Fruit fly (Drosophila melanogaster) ovary, adult (tissue): Measurements from ENCODE around the gene CG10559.

Source experiments
- CG17801 ChIP-seq: fragments of 200-800 bp; optimal IDR thresholded peaks from 2 replicates; lab custom pipeline; 2019; ENCODE audit warnings: missing biosample characterization, mild to moderate bottlenecking, missing genetic modification characterization, moderate library complexity; ENCODE audit not compliant: partially characterized antibody

Gene CG10559

dm6 chr3R:25308228-25308627, 7.7 kb downstream of the CG10559 start, which contains the start of gene CG10550:
TSS of gene CG10550 (minus strand) at chr3R:25308391.
- TF ChIP-seq CG17801 (GFP tag; lab: Kevin White, UChicago) = no peak

- TF ChIP-seq CG17801 (GFP tag; lab: Kevin White, UChicago) = no peak
Observed at dm6 chr3R:25305822-25306544, 9.9 kb downstream of the CG10559 start.

dm6 chr3R:25303857-25304440, 12.0 kb downstream of the CG10559 start, which contains the start of gene CG31436:
TSS of gene CG31436 (plus strand) at chr3R:25304137.
- TF ChIP-seq CG17801 (GFP tag; lab: Kevin White, UChicago) = peak; percentile 3

- TF ChIP-seq CG17801 (GFP tag; lab: Kevin White, UChicago) = no peak
Observed at dm6 chr3R:25302239-25302638, 13.7 kb downstream of the CG10559 start, which contains the start of gene CG31370. TSS of gene CG31370 (plus strand) at chr3R:25302464.

- no peak for TF ChIP-seq CG17801 (GFP tag; lab: Kevin White, UChicago)
Observed at dm6 chr3R:25300575-25300974, 15.3 kb downstream of the CG10559 start, which contains the start of gene CG13659. TSS of gene CG13659 (plus strand) at chr3R:25300891.

dm6 chr3R:25299507-25299964, 16.4 kb downstream of the CG10559 start, which contains the start of gene CG31288:
TSS of gene CG31288 (minus strand) at chr3R:25299557.
- TF ChIP-seq CG17801 (GFP tag; lab: Kevin White, UChicago) = no peak

- TF ChIP-seq CG17801 (GFP tag; lab: Kevin White, UChicago) = no peak
Observed at dm6 chr3R:25297678-25298077, 18.2 kb downstream of the CG10559 start, which contains the start of gene CG31097. TSS of gene CG31097 (minus strand) at chr3R:25297778.

dm6 chr3R:25295320-25296020, 20.4 kb downstream of the CG10559 start, which contains the start of gene CG31102:
TSS of gene CG31102 (minus strand) at chr3R:25295594.
- TF ChIP-seq CG17801 (GFP tag; lab: Kevin White, UChicago) = no peak

- TF ChIP-seq CG17801 (GFP tag; lab: Kevin White, UChicago) = peak; percentile 90
Observed at dm6 chr3R:25292864-25293284, 23.0 kb downstream of the CG10559 start, which contains the start of gene CG31098. TSS of gene CG31098 (minus strand) at chr3R:25292977.

- TF ChIP-seq CG17801 (GFP tag; lab: Kevin White, UChicago) = no peak
Observed at dm6 chr3R:25289589-25289988, 26.3 kb downstream of the CG10559 start, which contains the start of gene CG11893. TSS of gene CG11893 (plus strand) at chr3R:25289889.

dm6 chr3R:25287128-25287527, 28.8 kb downstream of the CG10559 start, which contains the start of gene CG13658:
TSS of gene CG13658 (plus strand) at chr3R:25287474.
- peak; percentile 40 for TF ChIP-seq CG17801 (GFP tag; lab: Kevin White, UChicago)

dm6 chr3R:25285173-25285572, 30.7 kb downstream of the CG10559 start, which contains the start of gene CG31104:
TSS of gene CG31104 (plus strand) at chr3R:25285473.
- TF ChIP-seq CG17801 (GFP tag; lab: Kevin White, UChicago) = no peak

- TF ChIP-seq CG17801 (GFP tag; lab: Kevin White, UChicago) = no peak
Observed at dm6 chr3R:25283209-25283670, 32.7 kb downstream of the CG10559 start, which contains the start of gene CG31300. TSS of gene CG31300 (plus strand) at chr3R:25283620.

dm6 chr3R:25281165-25281564, 34.8 kb downstream of the CG10559 start, which contains the start of gene CG11892:
TSS of gene CG11892 (plus strand) at chr3R:25281548.
- TF ChIP-seq CG17801 (GFP tag; lab: Kevin White, UChicago) = peak; percentile 29
